Fruit fly (Drosophila melanogaster) whole organism, embryonic: ENCODE data around the gene Gga.

Experiments used
- Atf-2 ChIP-seq: fragments of 200-800 bp; sonication (Bioruptor generic); optimal IDR thresholded peaks from 2 replicates; lab custom pipeline; 2016; ENCODE audit warnings: missing biosample characterization, missing genetic modification characterization
- B-H1 ChIP-seq: fragments of 200-800 bp; sonication (Bioruptor generic); IDR thresholded peaks from 3 replicates; pipeline ENCODE4 v1.3.6; 2022; ENCODE audit warnings: missing biosample characterization, missing genetic modification characterization
- CG10543 ChIP-seq: fragments of 200-800 bp; sonication (Bioruptor generic); optimal IDR thresholded peaks from 3 replicates; lab custom pipeline; 2017; ENCODE audit warnings: missing biosample characterization, mild to moderate bottlenecking, missing genetic modification characterization, moderate library complexity
- CG11723 ChIP-seq: fragments of 200-800 bp; sonication (Bioruptor generic); optimal IDR thresholded peaks from 2 replicates; lab custom pipeline; 2017; ENCODE audit warnings: missing biosample characterization, mild to moderate bottlenecking, missing genetic modification characterization
- CG12744 ChIP-seq: fragments of 200-800 bp; sonication (Bioruptor generic); optimal IDR thresholded peaks from 2 replicates; lab custom pipeline; 2016; ENCODE audit warnings: missing biosample characterization, missing genetic modification characterization
- CG13894 ChIP-seq: fragments of 200-800 bp; sonication (Bioruptor generic); optimal IDR thresholded peaks from 3 replicates; lab custom pipeline; 2018; ENCODE audit warnings: missing biosample characterization, mild to moderate bottlenecking, missing genetic modification characterization, moderate library complexity
- CG15479 ChIP-seq: fragments of 200-800 bp; sonication (Bioruptor generic); optimal IDR thresholded peaks from 3 replicates; lab custom pipeline; 2019; ENCODE audit warnings: missing biosample characterization, mild to moderate bottlenecking, missing genetic modification characterization, moderate library complexity
- CG15601 ChIP-seq: fragments of 200-800 bp; sonication (Bioruptor generic); optimal IDR thresholded peaks from 3 replicates; lab custom pipeline; 2019; ENCODE audit warnings: missing biosample characterization, mild to moderate bottlenecking, missing genetic modification characterization, moderate library complexity
- CG16813 ChIP-seq: fragments of 200-800 bp; sonication (Bioruptor generic); IDR thresholded peaks from 3 replicates; pipeline ENCODE4 v1.3.6; 2022; ENCODE audit warnings: missing biosample characterization, missing genetic modification characterization; ENCODE audit not compliant: partially characterized antibody
- CG17568 ChIP-seq: fragments of 200-800 bp; sonication (Bioruptor generic); optimal IDR thresholded peaks from 2 replicates; lab custom pipeline; 2018; ENCODE audit warnings: missing biosample characterization, mild to moderate bottlenecking, missing genetic modification characterization, moderate library complexity
- CG18476 ChIP-seq: fragments of 200-800 bp; sonication (Bioruptor generic); optimal IDR thresholded peaks from 2 replicates; lab custom pipeline; 2016; ENCODE audit warnings: missing biosample characterization, mild to moderate bottlenecking, missing genetic modification characterization
- CG2129 ChIP-seq: fragments of 200-800 bp; sonication (Bioruptor generic); IDR thresholded peaks from 2 replicates; pipeline ENCODE4 v1.3.6; 2022; ENCODE audit warnings: missing biosample characterization, missing genetic modification characterization; ENCODE audit not compliant: partially characterized antibody
- CG30020 ChIP-seq: fragments of 200-800 bp; optimal IDR thresholded peaks from 2 replicates; lab custom pipeline; 2019; ENCODE audit warnings: missing biosample characterization, mild to moderate bottlenecking, missing genetic modification characterization, moderate library complexity
- CG31388 ChIP-seq: fragments of 200-800 bp; sonication (Bioruptor generic); optimal IDR thresholded peaks from 2 replicates; lab custom pipeline; 2016; ENCODE audit warnings: missing biosample characterization, missing genetic modification characterization
- CG33213 ChIP-seq: fragments of 200-800 bp; sonication (Bioruptor generic); optimal IDR thresholded peaks from 3 replicates; lab custom pipeline; 2016; ENCODE audit warnings: missing biosample characterization, missing genetic modification characterization
- CG3847 ChIP-seq: fragments of 200-800 bp; sonication (Bioruptor generic); IDR thresholded peaks from 2 replicates; pipeline ENCODE4 v1.3.6; 2022; ENCODE audit warnings: missing biosample characterization, missing genetic modification characterization
- CG4707 ChIP-seq: fragments of 200-800 bp; sonication (Bioruptor generic); optimal IDR thresholded peaks from 2 replicates; lab custom pipeline; 2018; ENCODE audit warnings: missing biosample characterization, mild to moderate bottlenecking, missing genetic modification characterization, moderate library complexity
- CG6254 ChIP-seq: fragments of 200-800 bp; sonication (Bioruptor generic); optimal IDR thresholded peaks from 3 replicates; lab custom pipeline; 2017; ENCODE audit warnings: mild to moderate bottlenecking, missing biosample characterization, missing genetic modification reagents, missing genetic modification characterization
- CG6654 ChIP-seq: fragments of 200-800 bp; sonication (Bioruptor generic); optimal IDR thresholded peaks from 2 replicates; lab custom pipeline; 2017; ENCODE audit warnings: missing biosample characterization, mild to moderate bottlenecking, missing genetic modification characterization
- CG7839 ChIP-seq: fragments of 200-800 bp; sonication (Bioruptor generic); optimal IDR thresholded peaks from 3 replicates; lab custom pipeline; 2018; ENCODE audit warnings: missing biosample characterization, mild to moderate bottlenecking, missing genetic modification characterization, moderate library complexity
- Dek ChIP-seq: fragments of 200-800 bp; sonication (Bioruptor generic); optimal IDR thresholded peaks from 3 replicates; lab custom pipeline; 2019; ENCODE audit warnings: missing biosample characterization, mild to moderate bottlenecking, missing genetic modification characterization, moderate library complexity
- Doc2 ChIP-seq: fragments of 200-800 bp; sonication (Bioruptor generic); IDR thresholded peaks from 2 replicates; pipeline ENCODE4 v1.3.6; 2022; ENCODE audit warnings: missing biosample characterization, missing genetic modification characterization
- ERR ChIP-seq: fragments of 200-800 bp; sonication (Bioruptor generic); optimal IDR thresholded peaks from 2 replicates; lab custom pipeline; 2016; ENCODE audit warnings: missing biosample characterization, missing genetic modification characterization
- Eip74EF ChIP-seq, 2 experiments: fragments of 200-800 bp in 1 of 2; fragments of >200 bp in 1 of 2; sonication (Bioruptor generic) in 1 of 2; optimal IDR thresholded peaks; 2 replicates each; lab custom pipeline; 2017 to 2019; ENCODE audit warnings: missing biosample characterization in 2 of 2, missing genetic modification characterization in 2 of 2, mild to moderate bottlenecking in 1 of 2, moderate library complexity in 1 of 2
- HLH4C ChIP-seq: fragments of 200-800 bp; sonication (Bioruptor generic); IDR thresholded peaks from 3 replicates; pipeline ENCODE4 v1.3.6; 2022; ENCODE audit warnings: missing biosample characterization, missing genetic modification characterization; ENCODE audit not compliant: partially characterized antibody
- HLHmδ ChIP-seq: fragments of 200-800 bp; sonication (Bioruptor generic); optimal IDR thresholded peaks from 2 replicates; lab custom pipeline; 2018; ENCODE audit warnings: missing biosample characterization, mild to moderate bottlenecking, missing genetic modification characterization, moderate library complexity
- Ravus ChIP-seq: fragments of 200-800 bp; sonication (Bioruptor generic); IDR thresholded peaks from 2 replicates; pipeline ENCODE4 v1.3.6; 2022; ENCODE audit warnings: missing biosample characterization, missing genetic modification characterization
- Six4 ChIP-seq: fragments of 200-800 bp; sonication (Bioruptor generic); optimal IDR thresholded peaks from 2 replicates; lab custom pipeline; 2016; ENCODE audit warnings: missing biosample characterization, missing genetic modification characterization
- Sox100B ChIP-seq: fragments of 200-800 bp; sonication (Bioruptor generic); optimal IDR thresholded peaks from 3 replicates; lab custom pipeline; 2018; ENCODE audit warnings: missing biosample characterization, mild to moderate bottlenecking, missing genetic modification characterization
- Sry-β ChIP-seq: fragments of 200-800 bp; sonication (Bioruptor generic); optimal IDR thresholded peaks from 2 replicates; lab custom pipeline; 2018; ENCODE audit warnings: missing biosample characterization, mild to moderate bottlenecking, missing genetic modification characterization, moderate library complexity
- Ssrp ChIP-seq: fragments of 200-800 bp; sonication (Bioruptor generic); optimal IDR thresholded peaks from 2 replicates; lab custom pipeline; 2018; ENCODE audit warnings: missing biosample characterization, mild to moderate bottlenecking, missing genetic modification characterization, moderate library complexity
- ab ChIP-seq: fragments of 200-800 bp; sonication (Bioruptor generic); optimal IDR thresholded peaks from 2 replicates; lab custom pipeline; 2016; ENCODE audit warnings: missing biosample characterization, missing genetic modification characterization
- bcd ChIP-seq: fragments of 200-800 bp; sonication (Bioruptor generic); optimal IDR thresholded peaks from 2 replicates; lab custom pipeline; 2017; ENCODE audit warnings: missing biosample characterization, mild to moderate bottlenecking, missing genetic modification characterization
- eve ChIP-seq, 2 experiments: fragments of >200 bp; optimal IDR thresholded peaks; 2 replicates each; lab custom pipeline; 2017; ENCODE audit warnings: missing biosample characterization in 2 of 2, missing genetic modification characterization in 2 of 2
- fru ChIP-seq: fragments of >200 bp; optimal IDR thresholded peaks from 2 replicates; lab custom pipeline; 2017
- gce ChIP-seq: fragments of 200-800 bp; sonication (Bioruptor generic); IDR thresholded peaks from 3 replicates; pipeline ENCODE4 v1.3.6; 2022; ENCODE audit warnings: missing biosample characterization, missing genetic modification characterization
- gcm ChIP-seq: fragments of 200-800 bp; sonication (Bioruptor generic); optimal IDR thresholded peaks from 2 replicates; lab custom pipeline; 2019; ENCODE audit warnings: missing biosample characterization, mild to moderate bottlenecking, missing genetic modification characterization, moderate library complexity
- jing ChIP-seq: fragments of 200-800 bp; sonication (Bioruptor generic); optimal IDR thresholded peaks from 2 replicates; lab custom pipeline; 2018; ENCODE audit warnings: missing biosample characterization, mild to moderate bottlenecking, missing genetic modification characterization
- jumu ChIP-seq: fragments of 200-800 bp; sonication (Bioruptor generic); optimal IDR thresholded peaks from 3 replicates; lab custom pipeline; 2016; ENCODE audit warnings: missing biosample characterization, missing genetic modification characterization
- lilli ChIP-seq: fragments of 200-800 bp; sonication (Bioruptor generic); optimal IDR thresholded peaks from 3 replicates; lab custom pipeline; 2016; ENCODE audit warnings: missing biosample characterization, missing genetic modification characterization
- run ChIP-seq: fragments of 200-800 bp; sonication (Bioruptor generic); optimal IDR thresholded peaks from 3 replicates; lab custom pipeline; 2018; ENCODE audit warnings: missing biosample characterization, mild to moderate bottlenecking, missing genetic modification characterization
- stwl ChIP-seq: fragments of 200-800 bp; sonication (Bioruptor generic); optimal IDR thresholded peaks from 3 replicates; lab custom pipeline; 2018; ENCODE audit warnings: missing biosample characterization, mild to moderate bottlenecking, missing genetic modification characterization, moderate library complexity
- tgo ChIP-seq: fragments of 200-800 bp; sonication (Bioruptor generic); IDR thresholded peaks from 3 replicates; pipeline ENCODE4 v1.3.6; 2022; ENCODE audit warnings: missing biosample characterization, missing genetic modification characterization
- yki ChIP-seq: fragments of >200 bp; optimal IDR thresholded peaks from 3 replicates; lab custom pipeline; 2018
- zfh2 ChIP-seq: fragments of 200-800 bp; sonication (Bioruptor generic); optimal IDR thresholded peaks from 2 replicates; lab custom pipeline; 2016; ENCODE audit warnings: missing biosample characterization, missing genetic modification characterization

The Gga gene

DNA sequence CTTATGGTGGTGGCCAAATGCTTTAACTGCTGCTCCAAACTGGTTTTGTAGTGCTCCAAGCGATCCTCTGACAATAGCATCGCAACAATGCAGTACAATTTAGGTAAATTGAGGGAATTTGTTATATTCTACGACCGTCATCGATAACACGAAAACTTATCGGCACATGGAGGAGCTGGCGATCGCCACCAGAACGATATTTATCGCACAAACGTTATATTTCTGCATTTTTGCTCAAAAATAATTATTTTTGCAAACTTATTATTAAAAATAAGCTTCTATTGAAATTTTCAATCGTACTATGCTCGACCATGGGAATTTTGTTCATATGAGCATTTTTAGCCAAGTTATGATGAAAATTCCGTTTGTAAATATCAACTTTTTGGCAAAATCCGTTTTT, 44.4 kb upstream of the Gga start, which contains the start of gene CG15317 (continued):
- TF ChIP-seq jumu (no peak), ab (GFP tag; lab: Kevin White, UChicago) (no peak), HLHmδ (GFP tag; lab: Kevin White, UChicago) (no peak), Sry-β (no peak), CG30020 (no peak), CG15601 (tag; lab: Kevin White, UChicago) (no peak), CG10543 (GFP tag; lab: Kevin White, UChicago) (no peak), Eip74EF (GFP tag; optimal IDR thresholded peaks at IDR 0.05; lab: Kevin White, UChicago) (no peak), CG2129 (GFP tag; lab: Robert Waterston, UW) (peak; percentile 53), CG3847 (GFP tag; lab: Robert Waterston, UW) (0 out of 2 replicates have a peak, but pooled peaks have one; percentile 9), Ravus (no peak), ERR (GFP tag; lab: Kevin White, UChicago) (no peak), CG15479 (GFP tag; lab: Kevin White, UChicago) (no peak), CG16813 (GFP tag; lab: Robert Waterston, UW) (peak; percentile 78), CG11723 (GFP tag; lab: Kevin White, UChicago) (no peak), tgo (GFP tag; lab: Robert Waterston, UW) (no peak), Doc2 (GFP tag; lab: Robert Waterston, UW) (no peak), Sox100B (GFP tag; lab: Kevin White, UChicago) (no peak), CG6254 (GFP tag; lab: Kevin White, UChicago) (no peak), CG33213 (GFP tag; lab: Kevin White, UChicago) (no peak), Dek (tag; lab: Kevin White, UChicago) (no peak), B-H1 (GFP tag; lab: Robert Waterston, UW) (no peak), CG31388 (no peak), zfh2 (GFP tag; lab: Kevin White, UChicago) (no peak), fru (lab: Kevin White, UChicago) (no peak), CG6654 (GFP tag; lab: Kevin White, UChicago) (no peak), gce (no peak), CG12744 (GFP tag; lab: Kevin White, UChicago) (no peak), CG17568 (GFP tag; lab: Kevin White, UChicago) (no peak), bcd (no peak), Six4 (no peak)
- TF ChIP-seq, all 482 proteins: peak for 46

DNA sequence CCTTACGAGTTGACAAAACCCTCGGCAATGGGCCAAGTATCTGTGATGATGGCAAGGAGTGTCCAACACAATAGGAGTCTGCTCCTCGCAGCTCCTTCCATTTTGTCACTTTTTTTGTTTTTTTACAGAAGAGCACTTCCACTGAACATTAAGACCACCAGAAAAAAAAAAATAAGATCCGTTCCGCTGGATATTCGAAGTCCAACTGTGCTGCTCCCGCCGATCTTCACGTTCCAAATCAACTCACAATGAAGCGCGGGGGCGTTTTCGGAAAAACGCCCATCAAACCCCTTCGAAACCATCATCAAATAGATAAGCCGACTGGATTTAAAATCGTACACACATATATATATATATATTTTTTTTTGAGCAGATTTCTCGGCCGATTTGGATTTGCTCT, 29.6 kb upstream of the Gga start, which contains the start of gene Cubn:
Cubn (minus strand) TSS at position 101 of the 400 bp plus-strand sequence.
- TF ChIP-seq CG13894 (tag; lab: Kevin White, UChicago) (no peak), CG4707 (GFP tag; lab: Kevin White, UChicago) (no peak), jing (GFP tag; lab: Kevin White, UChicago) (no peak), CG18476 (no peak), run (no peak), stwl (no peak), CG7839 (tag; lab: Kevin White, UChicago) (no peak)

DNA sequence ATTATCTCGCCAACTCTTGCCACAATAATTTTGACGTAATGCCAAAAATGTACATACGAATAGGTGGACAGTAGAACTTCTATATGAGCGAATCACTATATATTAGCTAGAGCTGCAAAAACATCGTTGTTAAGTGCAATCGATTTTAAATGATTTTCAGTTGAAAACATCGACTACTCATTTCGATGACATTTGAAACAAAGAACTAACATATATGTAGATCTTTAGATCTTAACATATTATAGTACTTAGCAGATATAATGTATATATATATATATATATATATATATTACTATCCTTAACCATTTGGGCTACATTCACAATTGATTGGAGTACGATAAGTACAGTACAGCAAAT, 24.7 kb upstream of the Gga start, which contains the start of gene CG42395:
CG42395 (minus strand) TSS at position 101 of the 357 bp plus-strand sequence.
- TF ChIP-seq Ssrp (tag; lab: Kevin White, UChicago) (no peak), yki (lab: Kevin White, UChicago) (no peak), Atf-2 (GFP tag; lab: Kevin White, UChicago) (no peak), lilli (GFP tag; lab: Kevin White, UChicago) (no peak), HLH4C (GFP tag; lab: Robert Waterston, UW) (no peak), eve (GFP tag; optimal IDR thresholded peaks at IDR 0.05; lab: Kevin White, UChicago) (no peak), gcm (no peak)
